Worm (Caenorhabditis elegans) whole organism, young adult: ENCODE results near the gene ndua-12.

ENCODE experiments used
- B0019.2 ChIP-seq: fragments of 200-800 bp; sonication (Bioruptor generic); conservative IDR thresholded peaks from 2 replicates; pipeline ENCODE4 v1.3.6; 2022; ENCODE audit warnings: missing genetic modification reagents, missing genetic modification characterization, missing compliant biosample characterization
- C17E4.6 ChIP-seq: fragments of 200-800 bp; sonication (Bioruptor generic); IDR thresholded peaks from 2 replicates; pipeline ENCODE4 v1.3.6; 2022; ENCODE audit warnings: missing genetic modification reagents, missing genetic modification characterization, missing compliant biosample characterization
- D2030.7 ChIP-seq: fragments of 200-800 bp; sonication (Bioruptor generic); IDR thresholded peaks from 2 replicates; pipeline ENCODE4 v1.3.6; 2022; ENCODE audit warnings: missing genetic modification reagents, missing genetic modification characterization, missing compliant biosample characterization
- F10E7.11 ChIP-seq: sonication (generic microtip); optimal IDR thresholded peaks from 2 replicates; lab custom pipeline; 2017; ENCODE audit warnings: mild to moderate bottlenecking, missing genetic modification characterization, moderate library complexity, missing compliant biosample characterization
- F49E8.2 ChIP-seq: sonication (generic microtip); optimal IDR thresholded peaks from 3 replicates; lab custom pipeline; 2017; ENCODE audit warnings: missing genetic modification characterization, mild to moderate bottlenecking, missing compliant biosample characterization, antibody characterized with exemption, moderate library complexity; ENCODE audit not compliant: insufficient read depth
- F57A8.1 ChIP-seq: fragments of 200-800 bp; sonication (Bioruptor generic); optimal IDR thresholded peaks from 2 replicates; lab custom pipeline; 2018; ENCODE audit warnings: mild to moderate bottlenecking, missing genetic modification characterization, moderate library complexity, missing compliant biosample characterization
- T26A5.8 ChIP-seq: sonication (generic microtip); optimal IDR thresholded peaks from 2 replicates; lab custom pipeline; 2016; ENCODE audit warnings: missing genetic modification characterization, missing compliant biosample characterization
- Y56A3A.18 ChIP-seq: fragments of 200-800 bp; sonication (Bioruptor generic); IDR thresholded peaks from 2 replicates; pipeline ENCODE4 v1.3.6; 2022; ENCODE audit warnings: missing genetic modification reagents, missing genetic modification characterization, missing compliant biosample characterization
- Y67H2A.10 ChIP-seq: fragments of 200-800 bp; sonication (Bioruptor generic); conservative IDR thresholded peaks from 2 replicates; pipeline ENCODE4 v1.3.6; 2022; ENCODE audit warnings: missing genetic modification reagents, missing genetic modification characterization, missing compliant biosample characterization
- ama-1 ChIP-seq, 3 experiments: fragments of 150-350 bp in 1 of 3; sonication (generic microtip) in 2 of 3; optimal IDR thresholded peaks; 2 replicates each; lab custom pipeline; 2014 to 2018; ENCODE audit warnings: missing biosample characterization in 2 of 3, missing genetic modification characterization in 2 of 3, missing genetic modification reagents in 2 of 3
- attf-5 ChIP-seq: fragments of 200-800 bp; sonication (Bioruptor generic); optimal IDR thresholded peaks from 2 replicates; lab custom pipeline; 2018; ENCODE audit warnings: mild to moderate bottlenecking, missing genetic modification characterization, missing compliant biosample characterization
- ccch-3 ChIP-seq: fragments of 200-800 bp; sonication (Bioruptor generic); optimal IDR thresholded peaks from 2 replicates; lab custom pipeline; 2018; ENCODE audit warnings: mild to moderate bottlenecking, missing genetic modification characterization, missing compliant biosample characterization
- cebp-1 ChIP-seq, 2 experiments: fragments of 200-800 bp in 1 of 2; sonication (Bioruptor generic) in 1 of 2; sonication (generic microtip) in 1 of 2; IDR thresholded peaks in 1 of 2; optimal IDR thresholded peaks in 1 of 2; 2 replicates each; pipeline versions ENCODE4 v1.3.6 to Lab custom; 2017 to 2022; ENCODE audit warnings: missing compliant biosample characterization in 2 of 2, missing genetic modification characterization in 2 of 2, mild to moderate bottlenecking in 1 of 2, missing genetic modification reagents in 1 of 2, moderate library complexity in 1 of 2
- ceh-79 ChIP-seq: sonication (generic microtip); optimal IDR thresholded peaks from 2 replicates; lab custom pipeline; 2017; ENCODE audit warnings: mild to moderate bottlenecking, missing genetic modification characterization, missing compliant biosample characterization
- ceh-91 ChIP-seq: fragments of 200-800 bp; sonication (Bioruptor generic); IDR thresholded peaks from 2 replicates; pipeline ENCODE4 v1.3.6; 2022; ENCODE audit warnings: missing genetic modification reagents, missing genetic modification characterization, missing compliant biosample characterization
- chd-7 ChIP-seq: sonication (generic microtip); optimal IDR thresholded peaks from 2 replicates; lab custom pipeline; 2016; ENCODE audit warnings: mild to moderate bottlenecking, missing genetic modification characterization, moderate library complexity, missing compliant biosample characterization
- dox-1 ChIP-seq: fragments of 200-800 bp; sonication (Bioruptor generic); IDR thresholded peaks from 2 replicates; pipeline ENCODE4 v1.3.6; 2022; ENCODE audit warnings: missing genetic modification reagents, missing genetic modification characterization, missing compliant biosample characterization
- egl-44 ChIP-seq: fragments of 200-800 bp; sonication (Bioruptor generic); IDR thresholded peaks from 2 replicates; pipeline ENCODE4 v1.3.6; 2022; ENCODE audit warnings: missing genetic modification reagents, missing genetic modification characterization, missing compliant biosample characterization
- egrh-3 ChIP-seq: fragments of 200-800 bp; sonication (Bioruptor generic); IDR thresholded peaks from 2 replicates; pipeline ENCODE4 v1.3.6; 2022; ENCODE audit warnings: missing genetic modification reagents, missing genetic modification characterization, missing compliant biosample characterization
- gei-17 ChIP-seq: fragments of 200-800 bp; sonication (Bioruptor generic); optimal IDR thresholded peaks from 2 replicates; lab custom pipeline; 2018; ENCODE audit warnings: mild to moderate bottlenecking, missing genetic modification characterization, missing compliant biosample characterization
- hlh-26 ChIP-seq: fragments of 200-800 bp; sonication (Bioruptor generic); conservative IDR thresholded peaks from 2 replicates; pipeline ENCODE4 v1.3.6; 2022; ENCODE audit warnings: missing genetic modification reagents, missing genetic modification characterization, missing compliant biosample characterization
- hmg-1.2 ChIP-seq: fragments of 200-800 bp; sonication (Bioruptor generic); IDR thresholded peaks from 2 replicates; pipeline ENCODE4 v1.3.6; 2022; ENCODE audit warnings: missing genetic modification reagents, missing genetic modification characterization, missing compliant biosample characterization
- hmg-20 ChIP-seq: fragments of 200-800 bp; sonication (Bioruptor generic); IDR thresholded peaks from 2 replicates; pipeline ENCODE4 v1.3.6; 2022; ENCODE audit warnings: missing genetic modification reagents, missing genetic modification characterization, missing compliant biosample characterization
- hrde-1 ChIP-seq: sonication (generic microtip); optimal IDR thresholded peaks from 2 replicates; lab custom pipeline; 2016; ENCODE audit warnings: missing genetic modification characterization, mild to moderate bottlenecking, missing compliant biosample characterization, moderate library complexity, missing genotype, missing genetic modification reagents, borderline replicate concordance
- hsf-1 ChIP-seq: fragments of 200-800 bp; sonication (Bioruptor generic); IDR thresholded peaks from 2 replicates; pipeline ENCODE4 v1.3.6; 2022; ENCODE audit warnings: missing genetic modification reagents, missing genetic modification characterization, missing compliant biosample characterization
- let-526 ChIP-seq: fragments of 200-800 bp; sonication (Bioruptor generic); IDR thresholded peaks from 2 replicates; pipeline ENCODE4 v1.3.6; 2022; ENCODE audit warnings: missing genetic modification reagents, missing genetic modification characterization, missing compliant biosample characterization
- lin-26 ChIP-seq: fragments of 200-800 bp; sonication (Bioruptor generic); IDR thresholded peaks from 2 replicates; pipeline ENCODE4 v1.3.6; 2022; ENCODE audit warnings: missing genetic modification reagents, missing genetic modification characterization, missing compliant biosample characterization
- lin-35 ChIP-seq, 3 experiments: fragments of 150-350 bp in 2 of 3; sonication (generic microtip) in 1 of 3; optimal IDR thresholded peaks; 2 replicates each; lab custom pipeline; 2014 to 2018; ENCODE audit warnings: missing biosample characterization in 3 of 3, missing genetic modification characterization in 3 of 3, missing genetic modification reagents in 3 of 3
- lir-1 ChIP-seq: fragments of 200-800 bp; sonication (Bioruptor generic); conservative IDR thresholded peaks from 2 replicates; pipeline ENCODE4 v1.3.6; 2022; ENCODE audit warnings: missing genetic modification reagents, missing genetic modification characterization, missing compliant biosample characterization
- madf-3 ChIP-seq: fragments of 200-800 bp; sonication (Bioruptor generic); IDR thresholded peaks from 2 replicates; pipeline ENCODE4 v1.3.6; 2022; ENCODE audit warnings: missing genetic modification reagents, missing genetic modification characterization, missing compliant biosample characterization
- mcd-1 ChIP-seq: fragments of 200-800 bp; sonication (Bioruptor generic); IDR thresholded peaks from 2 replicates; pipeline ENCODE4 v1.3.6; 2022; ENCODE audit warnings: missing genetic modification reagents, missing genetic modification characterization, missing compliant biosample characterization
- mes-4 ChIP-seq: sonication (generic microtip); optimal IDR thresholded peaks from 2 replicates; lab custom pipeline; 2016; ENCODE audit warnings: missing genotype, missing genetic modification characterization, missing compliant biosample characterization
- nhr-179 ChIP-seq: sonication (generic microtip); optimal IDR thresholded peaks from 2 replicates; lab custom pipeline; 2016; ENCODE audit warnings: mild to moderate bottlenecking, missing genetic modification characterization, missing compliant biosample characterization
- pbrm-1 ChIP-seq: fragments of 200-800 bp; sonication (Bioruptor generic); IDR thresholded peaks from 2 replicates; pipeline ENCODE4 v1.3.6; 2022; ENCODE audit warnings: missing genetic modification reagents, missing genetic modification characterization, missing compliant biosample characterization
- snpc-1.1 ChIP-seq: sonication (generic microtip); optimal IDR thresholded peaks from 2 replicates; lab custom pipeline; 2017; ENCODE audit warnings: missing genetic modification characterization, mild to moderate bottlenecking, missing compliant biosample characterization, antibody characterized with exemption, moderate library complexity, missing genotype, missing genetic modification reagents; ENCODE audit not compliant: insufficient read depth
- zfh-2 ChIP-seq: fragments of 200-800 bp; sonication (Bioruptor generic); conservative IDR thresholded peaks from 2 replicates; pipeline ENCODE4 v1.3.6; 2022; ENCODE audit warnings: missing genetic modification reagents, missing genetic modification characterization, missing compliant biosample characterization
- zim-3 ChIP-seq: sonication (generic microtip); optimal IDR thresholded peaks from 2 replicates; lab custom pipeline; 2017; ENCODE audit warnings: mild to moderate bottlenecking, missing genetic modification characterization, moderate library complexity, missing compliant biosample characterization
- ztf-18 ChIP-seq: sonication (generic microtip); optimal IDR thresholded peaks from 2 replicates; lab custom pipeline; 2016; ENCODE audit warnings: missing genotype, mild to moderate bottlenecking, missing genetic modification characterization, missing compliant biosample characterization
- ztf-25 ChIP-seq: fragments of 200-800 bp; sonication (Bioruptor generic); IDR thresholded peaks from 2 replicates; pipeline ENCODE4 v1.3.6; 2022; ENCODE audit warnings: missing genetic modification reagents, missing genetic modification characterization, missing compliant biosample characterization
- ztf-26 ChIP-seq: sonication (generic microtip); optimal IDR thresholded peaks from 2 replicates; lab custom pipeline; 2017; ENCODE audit warnings: missing genetic modification characterization, missing compliant biosample characterization
- ztf-6 ChIP-seq: fragments of 200-800 bp; sonication (Bioruptor generic); IDR thresholded peaks from 2 replicates; pipeline ENCODE4 v1.3.6; 2022; ENCODE audit warnings: missing genetic modification reagents, missing genetic modification characterization, missing compliant biosample characterization

ndua-12 gene

DNA sequence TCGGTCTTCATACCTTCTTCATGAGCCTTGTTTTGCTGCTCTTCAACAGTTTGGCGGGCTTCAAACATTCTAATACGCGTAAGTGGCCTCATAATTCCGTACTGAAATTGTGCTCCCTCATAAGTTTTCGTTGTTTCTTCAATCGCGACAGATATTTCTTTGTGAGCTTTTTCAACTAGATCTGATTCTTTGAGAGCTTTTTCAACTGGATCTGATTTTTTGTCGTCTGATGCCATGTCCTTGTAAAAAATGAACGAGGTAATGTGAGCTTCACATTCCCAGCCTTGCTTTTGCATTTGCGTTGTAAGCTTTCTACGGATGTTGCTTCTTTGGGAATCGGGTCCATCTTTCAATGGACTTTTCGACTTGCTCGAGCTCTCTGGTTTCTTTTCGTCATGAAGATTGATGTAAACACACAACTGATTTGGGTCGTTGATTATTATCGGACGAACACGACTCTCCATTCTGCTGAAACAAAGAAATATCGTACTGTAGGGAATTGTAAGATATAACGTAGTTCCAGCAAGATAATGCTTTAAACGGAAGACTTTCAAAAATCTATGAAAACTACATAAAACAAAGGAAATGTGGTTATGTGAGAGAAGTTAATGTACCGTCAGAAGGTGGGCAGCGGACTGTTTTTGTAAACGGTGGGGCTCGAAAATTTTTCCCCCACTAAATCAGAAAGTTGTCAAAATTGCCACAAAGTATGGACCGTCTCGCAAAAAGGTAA, 9.3 kb downstream of the ndua-12 start, which contains the start of gene Y94H6A.10 (continued):
- no peak for TF ChIP-seq ceh-79 (tag; lab: Kevin White, UChicago)
- no peak for TF ChIP-seq ccch-3 (GFP tag; lab: Kevin White, UChicago)
- no peak for TF ChIP-seq hmg-1.2 (GFP tag; lab: Robert Waterston, UW)
- TF ChIP-seq F57A8.1 (GFP tag; lab: Kevin White, UChicago) = no peak
- TF ChIP-seq hmg-20 (GFP tag; lab: Robert Waterston, UW) = no peak
- no peak for TF ChIP-seq F49E8.2 (tag; lab: Kevin White, UChicago)
- TF ChIP-seq ztf-25 (GFP tag; lab: Robert Waterston, UW) = no peak
- no peak for TF ChIP-seq lin-26
- no peak for TF ChIP-seq hlh-26
- TF ChIP-seq snpc-1.1 (tag; lab: Kevin White, UChicago) = no peak
- no peak for TF ChIP-seq lin-35 (GFP tag; optimal IDR thresholded peaks at IDR 0.05; lab: Kevin White, UChicago)
- no peak for TF ChIP-seq zfh-2 (GFP tag; lab: Robert Waterston, UW)
- no peak for TF ChIP-seq dox-1
- TF ChIP-seq madf-3 = no peak
- no peak for TF ChIP-seq ztf-6 (GFP tag; lab: Robert Waterston, UW)
- TF ChIP-seq ceh-91 = no peak
- no peak for TF ChIP-seq mcd-1 (GFP tag; lab: Robert Waterston, UW)
- TF ChIP-seq T26A5.8 (tag; lab: Kevin White, UChicago) = peak; percentile 28
- TF ChIP-seq attf-5 (GFP tag; lab: Kevin White, UChicago) = no peak
- TF ChIP-seq egrh-3 (GFP tag; lab: Robert Waterston, UW) = no peak
- no peak for TF ChIP-seq nhr-179 (tag; lab: Kevin White, UChicago)
- peak; percentile 12 for TF ChIP-seq chd-7
- TF ChIP-seq gei-17 = no peak
- peak; percentile 67 for TF ChIP-seq ama-1 (optimal IDR thresholded peaks at IDR 0.05; lab: Kevin White, UChicago)
- TF ChIP-seq ama-1 (GFP tag; optimal IDR thresholded peaks at IDR 0.05; lab: Kevin White, UChicago) = no peak
- TF ChIP-seq F10E7.11 (tag; lab: Kevin White, UChicago) = no peak
- no peak for TF ChIP-seq Y67H2A.10 (GFP tag; lab: Robert Waterston, UW)
- TF ChIP-seq mes-4 (tag; lab: Kevin White, UChicago) = no peak
- peak; percentile 24 for TF ChIP-seq zim-3 (tag; lab: Kevin White, UChicago)
- TF ChIP-seq Y56A3A.18 = no peak
- no peak for TF ChIP-seq hsf-1 (GFP tag; lab: Robert Waterston, UW)
- TF ChIP-seq ztf-26 (tag; lab: Kevin White, UChicago) = peak; percentile 19
- no peak for TF ChIP-seq C17E4.6 (GFP tag; lab: Robert Waterston, UW)
- TF ChIP-seq hrde-1 = no peak
- no peak for TF ChIP-seq cebp-1 (GFP tag; IDR thresholded peaks at IDR 0.05; lab: Robert Waterston, UW)
- no peak for TF ChIP-seq cebp-1 (tag; optimal IDR thresholded peaks at IDR 0.05; lab: Kevin White, UChicago)
- TF ChIP-seq ztf-18 (tag; lab: Kevin White, UChicago) = no peak
- TF ChIP-seq let-526 (GFP tag; lab: Robert Waterston, UW) = no peak
- TF ChIP-seq egl-44 (GFP tag; lab: Robert Waterston, UW) = no peak
- TF ChIP-seq pbrm-1 (GFP tag; lab: Robert Waterston, UW) = no peak
- no peak for TF ChIP-seq lir-1
- TF ChIP-seq D2030.7 (GFP tag; lab: Robert Waterston, UW) = 0 out of 2 replicates have a peak, but pooled peaks have one; percentile 14
- no peak for TF ChIP-seq B0019.2 (GFP tag; lab: Robert Waterston, UW)
